Fruit fly (Drosophila melanogaster) whole organism, embryonic: ENCODE data around the gene CG10214.

Experiments used
- Ada2b ChIP-seq: fragments of 200-800 bp; sonication (Bioruptor generic); IDR thresholded peaks from 2 replicates; pipeline ENCODE4 v1.3.6; 2022; ENCODE audit warnings: missing biosample characterization, missing genetic modification characterization
- CG10565 ChIP-seq: fragments of 200-800 bp; sonication (Bioruptor generic); optimal IDR thresholded peaks from 3 replicates; lab custom pipeline; 2016; ENCODE audit warnings: missing biosample characterization, mild to moderate bottlenecking, missing genetic modification characterization
- CG10959 ChIP-seq: fragments of 200-800 bp; sonication (Bioruptor generic); IDR thresholded peaks from 2 replicates; pipeline ENCODE4 v1.3.6; 2022; ENCODE audit warnings: missing biosample characterization, missing genetic modification characterization
- CG11085 ChIP-seq: fragments of 200-800 bp; sonication (Bioruptor generic); IDR thresholded peaks from 2 replicates; pipeline ENCODE4 v1.3.6; 2022; ENCODE audit warnings: missing biosample characterization, missing genetic modification characterization
- CG12744 ChIP-seq: fragments of 200-800 bp; sonication (Bioruptor generic); optimal IDR thresholded peaks from 2 replicates; lab custom pipeline; 2016; ENCODE audit warnings: missing biosample characterization, missing genetic modification characterization
- CG13287 ChIP-seq: fragments of 200-800 bp; sonication (Bioruptor generic); IDR thresholded peaks from 2 replicates; pipeline ENCODE4 v1.3.6; 2022; ENCODE audit warnings: missing biosample characterization, missing genetic modification characterization; ENCODE audit not compliant: partially characterized antibody
- CG13624 ChIP-seq: fragments of 200-800 bp; sonication (Bioruptor generic); optimal IDR thresholded peaks from 2 replicates; lab custom pipeline; 2016; ENCODE audit warnings: missing biosample characterization, missing genetic modification characterization
- CG14860 ChIP-seq: fragments of 200-800 bp; sonication (Bioruptor generic); IDR thresholded peaks from 3 replicates; pipeline ENCODE4 v1.3.6; 2022; ENCODE audit warnings: missing biosample characterization, missing genetic modification characterization; ENCODE audit not compliant: partially characterized antibody
- CG15011 ChIP-seq: fragments of 200-800 bp; sonication (Bioruptor generic); optimal IDR thresholded peaks from 3 replicates; lab custom pipeline; 2018; ENCODE audit warnings: missing biosample characterization, mild to moderate bottlenecking, missing genetic modification characterization
- CG15479 ChIP-seq: fragments of 200-800 bp; sonication (Bioruptor generic); optimal IDR thresholded peaks from 3 replicates; lab custom pipeline; 2019; ENCODE audit warnings: missing biosample characterization, mild to moderate bottlenecking, missing genetic modification characterization, moderate library complexity
- CG1792 ChIP-seq: fragments of 200-800 bp; sonication (Bioruptor generic); optimal IDR thresholded peaks from 2 replicates; lab custom pipeline; 2016; ENCODE audit warnings: missing biosample characterization, missing genetic modification characterization
- CG18011 ChIP-seq: fragments of 200-800 bp; sonication (Bioruptor generic); optimal IDR thresholded peaks from 2 replicates; lab custom pipeline; 2017; ENCODE audit warnings: missing biosample characterization, missing genetic modification characterization, mild to moderate bottlenecking, moderate library complexity, missing genotype
- CG30020 ChIP-seq: fragments of 200-800 bp; optimal IDR thresholded peaks from 2 replicates; lab custom pipeline; 2019; ENCODE audit warnings: missing biosample characterization, mild to moderate bottlenecking, missing genetic modification characterization, moderate library complexity
- CG32767 ChIP-seq: fragments of 200-800 bp; sonication (Bioruptor generic); IDR thresholded peaks from 2 replicates; pipeline ENCODE4 v1.3.6; 2022; ENCODE audit warnings: missing biosample characterization, missing genetic modification characterization
- CG4854 ChIP-seq: fragments of 200-800 bp; sonication (Bioruptor generic); optimal IDR thresholded peaks from 2 replicates; lab custom pipeline; 2016; ENCODE audit warnings: missing biosample characterization, missing genetic modification characterization, inconsistent platforms
- CG6765 ChIP-seq: fragments of 200-800 bp; sonication (Bioruptor generic); optimal IDR thresholded peaks from 3 replicates; lab custom pipeline; 2017; ENCODE audit warnings: missing biosample characterization, mild to moderate bottlenecking, missing genetic modification characterization
- CG7357 ChIP-seq: fragments of 200-800 bp; sonication (Bioruptor generic); IDR thresholded peaks from 3 replicates; pipeline ENCODE4 v1.3.6; 2022; ENCODE audit warnings: missing biosample characterization, missing genetic modification characterization
- CG7745 ChIP-seq: fragments of 200-800 bp; sonication (Bioruptor generic); optimal IDR thresholded peaks from 2 replicates; lab custom pipeline; 2018; ENCODE audit warnings: missing biosample characterization, mild to moderate bottlenecking, missing genetic modification characterization, moderate library complexity
- CG8359 ChIP-seq: fragments of 200-800 bp; sonication (Bioruptor generic); optimal IDR thresholded peaks from 2 replicates; lab custom pipeline; 2017; ENCODE audit warnings: missing biosample characterization, mild to moderate bottlenecking, missing genetic modification characterization, borderline replicate concordance
- CHES-1-like ChIP-seq: fragments of 200-800 bp; sonication (Bioruptor generic); optimal IDR thresholded peaks from 2 replicates; lab custom pipeline; 2016; ENCODE audit warnings: missing biosample characterization, missing genetic modification characterization
- CrebB ChIP-seq: fragments of 200-800 bp; sonication (Bioruptor generic); optimal IDR thresholded peaks from 3 replicates; lab custom pipeline; 2018; ENCODE audit warnings: missing biosample characterization, mild to moderate bottlenecking, missing genetic modification characterization
- Dfd ChIP-seq, 2 experiments: fragments of >200 bp; optimal IDR thresholded peaks; 2 replicates each; lab custom pipeline; 2017; ENCODE audit warnings: missing biosample characterization in 2 of 2, missing genetic modification characterization in 2 of 2
- Ets65A ChIP-seq: fragments of 200-800 bp; sonication (Bioruptor generic); peaks from one replicate; lab custom pipeline; 2016; ENCODE audit warnings: missing biosample characterization, missing genetic modification characterization
- Gsc ChIP-seq: fragments of 200-800 bp; sonication (Bioruptor generic); IDR thresholded peaks from 2 replicates; pipeline ENCODE4 v1.3.6; 2022; ENCODE audit warnings: missing biosample characterization, missing genetic modification characterization
- Gug ChIP-seq: fragments of 200-800 bp; sonication (Bioruptor generic); IDR thresholded peaks from 4 replicates; pipeline ENCODE4 v1.3.6; 2022; ENCODE audit warnings: missing biosample characterization, missing genetic modification characterization
- HHEX ChIP-seq: fragments of 200-800 bp; sonication (Bioruptor generic); optimal IDR thresholded peaks from 3 replicates; lab custom pipeline; 2017; ENCODE audit warnings: missing biosample characterization, mild to moderate bottlenecking, missing genetic modification characterization, missing genetic modification reagents
- Hey ChIP-seq: fragments of 200-800 bp; sonication (Bioruptor generic); optimal IDR thresholded peaks from 3 replicates; lab custom pipeline; 2018; ENCODE audit warnings: missing biosample characterization, mild to moderate bottlenecking, missing genetic modification characterization
- Max ChIP-seq: fragments of 200-800 bp; sonication (Bioruptor generic); optimal IDR thresholded peaks from 2 replicates; lab custom pipeline; 2016; ENCODE audit warnings: missing biosample characterization, mild to moderate bottlenecking, missing genetic modification characterization
- NfI ChIP-seq: fragments of 200-800 bp; sonication (Bioruptor generic); optimal IDR thresholded peaks from 3 replicates; lab custom pipeline; 2018; ENCODE audit warnings: missing biosample characterization, mild to moderate bottlenecking, missing genetic modification characterization, moderate library complexity
- Pdp1 ChIP-seq, 2 experiments: fragments of 200-800 bp; sonication (Bioruptor generic); optimal IDR thresholded peaks; 3 replicates each; lab custom pipeline; 2016; ENCODE audit warnings: missing biosample characterization in 2 of 2, missing genetic modification characterization in 2 of 2, mild to moderate bottlenecking in 1 of 2, moderate library complexity in 1 of 2
- Six4 ChIP-seq: fragments of 200-800 bp; sonication (Bioruptor generic); optimal IDR thresholded peaks from 2 replicates; lab custom pipeline; 2016; ENCODE audit warnings: missing biosample characterization, missing genetic modification characterization
- ab ChIP-seq: fragments of 200-800 bp; sonication (Bioruptor generic); optimal IDR thresholded peaks from 2 replicates; lab custom pipeline; 2016; ENCODE audit warnings: missing biosample characterization, missing genetic modification characterization
- bbx ChIP-seq: fragments of 200-800 bp; sonication (Bioruptor generic); IDR thresholded peaks from 2 replicates; pipeline ENCODE4 v1.3.6; 2022; ENCODE audit warnings: missing biosample characterization, missing genetic modification characterization; ENCODE audit not compliant: partially characterized antibody
- bigmax ChIP-seq: fragments of 200-800 bp; sonication (Bioruptor generic); optimal IDR thresholded peaks from 2 replicates; lab custom pipeline; 2018; ENCODE audit warnings: missing biosample characterization, mild to moderate bottlenecking, missing genetic modification characterization
- caup ChIP-seq: fragments of 200-800 bp; sonication (Bioruptor generic); optimal IDR thresholded peaks from 3 replicates; lab custom pipeline; 2017; ENCODE audit warnings: missing biosample characterization, mild to moderate bottlenecking, missing genetic modification characterization, moderate library complexity; ENCODE audit not compliant: severe bottlenecking
- crp ChIP-seq, 2 experiments: fragments of 200-800 bp; sonication (Bioruptor generic); optimal IDR thresholded peaks; 2 replicates in 1 of 2; 3 replicates in 1 of 2; lab custom pipeline; 2017; ENCODE audit warnings: missing biosample characterization in 2 of 2, missing genetic modification characterization in 2 of 2, mild to moderate bottlenecking in 1 of 2, moderate library complexity in 1 of 2
- gce ChIP-seq: fragments of 200-800 bp; sonication (Bioruptor generic); IDR thresholded peaks from 3 replicates; pipeline ENCODE4 v1.3.6; 2022; ENCODE audit warnings: missing biosample characterization, missing genetic modification characterization
- gcm2 ChIP-seq: fragments of 200-800 bp; sonication (Bioruptor generic); optimal IDR thresholded peaks from 2 replicates; lab custom pipeline; 2016; ENCODE audit warnings: missing biosample characterization, missing genetic modification characterization
- grau ChIP-seq: fragments of 200-800 bp; optimal IDR thresholded peaks from 3 replicates; lab custom pipeline; 2019; ENCODE audit warnings: missing biosample characterization, mild to moderate bottlenecking, missing genetic modification characterization, moderate library complexity
- insv ChIP-seq, 2 experiments: fragments of 200-800 bp; sonication (Bioruptor generic); optimal IDR thresholded peaks; 3 replicates each; lab custom pipeline; 2016 to 2018; ENCODE audit warnings: missing biosample characterization in 2 of 2, missing genetic modification characterization in 2 of 2
- inv ChIP-seq: fragments of 200-800 bp; sonication (Bioruptor generic); IDR thresholded peaks from 2 replicates; pipeline ENCODE4 v1.3.6; 2022; ENCODE audit warnings: missing biosample characterization, missing genetic modification characterization; ENCODE audit not compliant: partially characterized antibody
- maf-S ChIP-seq: fragments of 200-800 bp; sonication (Bioruptor generic); optimal IDR thresholded peaks from 2 replicates; lab custom pipeline; 2016; ENCODE audit warnings: missing biosample characterization, missing genetic modification characterization
- mld ChIP-seq: fragments of 200-800 bp; sonication (Bioruptor generic); IDR thresholded peaks from 3 replicates; pipeline ENCODE4 v1.3.6; 2022; ENCODE audit warnings: missing biosample characterization, missing genetic modification characterization; ENCODE audit not compliant: partially characterized antibody
- nau ChIP-seq: fragments of 200-800 bp; sonication (Bioruptor generic); optimal IDR thresholded peaks from 3 replicates; lab custom pipeline; 2017; ENCODE audit warnings: missing biosample characterization, mild to moderate bottlenecking, missing genetic modification characterization, missing genetic modification reagents
- org-1 ChIP-seq: fragments of 200-800 bp; sonication (Bioruptor generic); optimal IDR thresholded peaks from 2 replicates; lab custom pipeline; 2017; ENCODE audit warnings: missing biosample characterization, missing genetic modification characterization
- peb ChIP-seq: fragments of 200-800 bp; sonication (Bioruptor generic); IDR thresholded peaks from 2 replicates; pipeline ENCODE4 v1.3.6; 2022; ENCODE audit warnings: missing biosample characterization, missing genetic modification characterization
- pum ChIP-seq: fragments of 200-800 bp; sonication (Bioruptor generic); optimal IDR thresholded peaks from 2 replicates; lab custom pipeline; 2016; ENCODE audit warnings: missing biosample characterization, missing genetic modification characterization
- sima ChIP-seq: fragments of 200-800 bp; sonication (Bioruptor generic); optimal IDR thresholded peaks from 2 replicates; lab custom pipeline; 2016; ENCODE audit warnings: missing biosample characterization, missing genetic modification characterization
- unpg ChIP-seq: fragments of 200-800 bp; sonication (Bioruptor generic); optimal IDR thresholded peaks from 3 replicates; lab custom pipeline; 2018; ENCODE audit warnings: missing biosample characterization, mild to moderate bottlenecking, missing genetic modification characterization, moderate library complexity
- wdn ChIP-seq: fragments of 200-800 bp; sonication (Bioruptor generic); IDR thresholded peaks from 2 replicates; pipeline ENCODE4 v1.3.6; 2022; ENCODE audit warnings: missing biosample characterization, missing genetic modification characterization

Gene CG10214

dm6 chr3R:23752728-23753127 lies 14.6 kb downstream of the CG10214 start, which contains the start of the genes RanBP3 and Rpt5 (continued):
- TF ChIP-seq wdn (GFP tag; lab: Robert Waterston, UW) (peak; percentile 45; the same call in 1 of the 2 replicates), CG14860 (GFP tag; lab: Robert Waterston, UW) (peak; percentile 69), sima (GFP tag; lab: Kevin White, UChicago) (no peak), CG7745 (tag; lab: Kevin White, UChicago) (no peak), bigmax (GFP tag; lab: Kevin White, UChicago) (no peak), gce (GFP tag; lab: Robert Waterston, UW) (peak; percentile 17; the same call in 1 of the 3 replicates), Pdp1 (GFP tag; optimal IDR thresholded peaks at IDR 0.05; lab: Kevin White, UChicago) (peak; percentile 45 to 68), ab (GFP tag; lab: Kevin White, UChicago) (no peak), Max (peak; percentile 27), unpg (GFP tag; lab: Kevin White, UChicago) (no peak), bbx (GFP tag; lab: Robert Waterston, UW) (peak; percentile 92), CrebB (peak; percentile 49), pum (GFP tag; lab: Kevin White, UChicago) (peak; percentile 34), CG6765 (GFP tag; lab: Kevin White, UChicago) (peak; percentile 26), insv (GFP tag; optimal IDR thresholded peaks at IDR 0.05; lab: Kevin White, UChicago) (peak in 1 of 2 experiments; percentile 15), peb (GFP tag; lab: Robert Waterston, UW) (0 out of 2 replicates have a peak, but pooled peaks have one; percentile 33), CG11085 (peak; percentile 66), mld (GFP tag; lab: Robert Waterston, UW) (peak; percentile 92), CG30020 (tag; lab: Kevin White, UChicago) (no peak), CG15011 (GFP tag; lab: Kevin White, UChicago) (no peak), CG8359 (GFP tag; lab: Kevin White, UChicago) (no peak), Ets65A (peak; percentile 91), CG4854 (peak; percentile 62), Hey (no peak), CG10565 (no peak), Ada2b (GFP tag; lab: Robert Waterston, UW) (no peak), CG13287 (GFP tag; lab: Robert Waterston, UW) (peak; percentile 88), CG13624 (GFP tag; lab: Kevin White, UChicago) (peak; percentile 70), Gug (GFP tag; lab: Robert Waterston, UW) (peak; percentile 36; the same call in 1 of the 4 replicates), Gsc (GFP tag; lab: Robert Waterston, UW) (no peak), CHES-1-like (GFP tag; lab: Kevin White, UChicago) (peak; percentile 86), nau (GFP tag; lab: Kevin White, UChicago) (no peak), Six4 (GFP tag; lab: Kevin White, UChicago) (peak; percentile 14), Dfd (GFP tag; optimal IDR thresholded peaks at IDR 0.05; lab: Kevin White, UChicago) (no peak), gcm2 (GFP tag; lab: Kevin White, UChicago) (peak; percentile 10), CG7357 (GFP tag; lab: Robert Waterston, UW) (no peak), CG15479 (GFP tag; lab: Kevin White, UChicago) (no peak), CG10959 (no peak), CG1792 (GFP tag; lab: Kevin White, UChicago) (peak; percentile 65), CG18011 (GFP tag; lab: Kevin White, UChicago) (peak; percentile 62), inv (peak; percentile 70), grau (tag; lab: Kevin White, UChicago) (peak; percentile 41), HHEX (GFP tag; lab: Kevin White, UChicago) (no peak), crp (GFP tag; optimal IDR thresholded peaks at IDR 0.05; lab: Kevin White, UChicago) (peak in 1 of 2 experiments; percentile 28), NfI (GFP tag; lab: Kevin White, UChicago) (peak; percentile 62), org-1 (GFP tag; lab: Kevin White, UChicago) (no peak), maf-S (peak; percentile 63), CG32767 (GFP tag; lab: Robert Waterston, UW) (no peak), CG12744 (peak; percentile 41), caup (GFP tag; lab: Kevin White, UChicago) (peak; percentile 75)
